Fruit fly (Drosophila melanogaster) whole organism, embryonic: ENCODE results near the gene SIDL.
A peak's percentile ranks its signal among the peaks of the same experiment; 100 is the strongest.

Experiments
- ATbp ChIP-seq: fragments of 200-800 bp; sonication (Bioruptor generic); optimal IDR thresholded peaks from 2 replicates; lab custom pipeline; 2017; ENCODE audit warnings: missing biosample characterization, mild to moderate bottlenecking, missing genetic modification characterization, missing genetic modification reagents
- CG10366 ChIP-seq: fragments of 200-800 bp; sonication (Bioruptor generic); IDR thresholded peaks from 2 replicates; pipeline ENCODE4 v1.3.6; 2022; ENCODE audit warnings: missing biosample characterization, missing genetic modification characterization
- CG10431 ChIP-seq: fragments of 200-800 bp; sonication (Bioruptor generic); optimal IDR thresholded peaks from 3 replicates; lab custom pipeline; 2018; ENCODE audit warnings: missing biosample characterization, mild to moderate bottlenecking, missing genetic modification characterization
- CG10959 ChIP-seq: fragments of 200-800 bp; sonication (Bioruptor generic); IDR thresholded peaks from 2 replicates; pipeline ENCODE4 v1.3.6; 2022; ENCODE audit warnings: missing biosample characterization, missing genetic modification characterization
- CG11560 ChIP-seq: fragments of 200-800 bp; sonication (Bioruptor generic); IDR thresholded peaks from 3 replicates; pipeline ENCODE4 v1.3.6; 2022; ENCODE audit warnings: missing biosample characterization, missing genetic modification characterization
- CG13424 ChIP-seq: fragments of 200-800 bp; sonication (Bioruptor generic); optimal IDR thresholded peaks from 2 replicates; lab custom pipeline; 2019; ENCODE audit warnings: missing biosample characterization, mild to moderate bottlenecking, missing genetic modification characterization, moderate library complexity
- CG13775 ChIP-seq: fragments of 200-800 bp; sonication (Bioruptor generic); optimal IDR thresholded peaks from 3 replicates; lab custom pipeline; 2017; ENCODE audit warnings: missing biosample characterization, mild to moderate bottlenecking, missing genetic modification characterization
- CG14441 ChIP-seq: fragments of 200-800 bp; sonication (Bioruptor generic); IDR thresholded peaks from 2 replicates; pipeline ENCODE4 v1.3.6; 2022; ENCODE audit warnings: missing biosample characterization, missing genetic modification characterization
- CG17359 ChIP-seq: fragments of 200-800 bp; sonication (Bioruptor generic); optimal IDR thresholded peaks from 3 replicates; lab custom pipeline; 2018; ENCODE audit warnings: missing biosample characterization, mild to moderate bottlenecking, missing genetic modification characterization, moderate library complexity
- CG17802 ChIP-seq: fragments of 200-800 bp; sonication (Bioruptor generic); optimal IDR thresholded peaks from 2 replicates; lab custom pipeline; 2018; ENCODE audit warnings: missing biosample characterization, mild to moderate bottlenecking, missing genetic modification characterization, moderate library complexity
- CG18262 ChIP-seq: fragments of 200-800 bp; optimal IDR thresholded peaks from 3 replicates; lab custom pipeline; 2019; ENCODE audit warnings: missing biosample characterization, mild to moderate bottlenecking, missing genetic modification characterization, moderate library complexity
- CG31365 ChIP-seq: fragments of 200-800 bp; sonication (Bioruptor generic); optimal IDR thresholded peaks from 2 replicates; lab custom pipeline; 2018; ENCODE audit warnings: missing biosample characterization, mild to moderate bottlenecking, missing genetic modification characterization
- CG32767 ChIP-seq: fragments of 200-800 bp; sonication (Bioruptor generic); IDR thresholded peaks from 2 replicates; pipeline ENCODE4 v1.3.6; 2022; ENCODE audit warnings: missing biosample characterization, missing genetic modification characterization
- CG43689 ChIP-seq: fragments of 200-800 bp; sonication (Bioruptor generic); IDR thresholded peaks from 2 replicates; pipeline ENCODE4 v1.3.6; 2022; ENCODE audit warnings: missing biosample characterization, missing genetic modification characterization
- CG6683 ChIP-seq: fragments of 200-800 bp; sonication (Bioruptor generic); optimal IDR thresholded peaks from 2 replicates; lab custom pipeline; 2017; ENCODE audit warnings: missing biosample characterization, mild to moderate bottlenecking, missing genetic modification characterization, missing genetic modification reagents
- CG7556 ChIP-seq: fragments of 200-800 bp; sonication (Bioruptor generic); optimal IDR thresholded peaks from 2 replicates; lab custom pipeline; 2017; ENCODE audit warnings: missing biosample characterization, mild to moderate bottlenecking, missing genetic modification characterization
- CG8944 ChIP-seq: fragments of 200-800 bp; sonication (Bioruptor generic); optimal IDR thresholded peaks from 3 replicates; lab custom pipeline; 2016; ENCODE audit warnings: missing biosample characterization, missing genetic modification characterization
- CG9215 ChIP-seq: fragments of 200-800 bp; sonication (Bioruptor generic); IDR thresholded peaks from 2 replicates; pipeline ENCODE4 v1.3.6; 2022; ENCODE audit warnings: missing biosample characterization, missing genetic modification characterization
- CG9727 ChIP-seq: fragments of 200-800 bp; sonication (Bioruptor generic); optimal IDR thresholded peaks from 3 replicates; lab custom pipeline; 2017; ENCODE audit warnings: missing biosample characterization, mild to moderate bottlenecking, missing genetic modification characterization
- Deaf1 ChIP-seq: fragments of 200-800 bp; optimal IDR thresholded peaks from 3 replicates; lab custom pipeline; 2019; ENCODE audit warnings: missing biosample characterization, mild to moderate bottlenecking, missing genetic modification characterization, moderate library complexity
- E2f1 ChIP-seq: fragments of 200-800 bp; sonication (Bioruptor generic); IDR thresholded peaks from 2 replicates; pipeline ENCODE4 v1.3.6; 2022; ENCODE audit warnings: missing biosample characterization, missing genetic modification characterization
- HLH4C ChIP-seq: fragments of 200-800 bp; sonication (Bioruptor generic); IDR thresholded peaks from 3 replicates; pipeline ENCODE4 v1.3.6; 2022; ENCODE audit warnings: missing biosample characterization, missing genetic modification characterization; ENCODE audit not compliant: partially characterized antibody
- Hey ChIP-seq: fragments of 200-800 bp; sonication (Bioruptor generic); optimal IDR thresholded peaks from 3 replicates; lab custom pipeline; 2018; ENCODE audit warnings: missing biosample characterization, mild to moderate bottlenecking, missing genetic modification characterization
- Jarid2 ChIP-seq: fragments of 200-800 bp; sonication (Bioruptor generic); optimal IDR thresholded peaks from 3 replicates; lab custom pipeline; 2017; ENCODE audit warnings: mild to moderate bottlenecking, missing biosample characterization, missing genetic modification reagents, missing genetic modification characterization
- Lhr ChIP-seq: fragments of 200-800 bp; sonication (Bioruptor generic); optimal IDR thresholded peaks from 3 replicates; lab custom pipeline; 2017; ENCODE audit warnings: mild to moderate bottlenecking, missing biosample characterization, missing genetic modification reagents, missing genetic modification characterization
- Med ChIP-seq: fragments of 200-800 bp; sonication (Bioruptor generic); peaks from one replicate; lab custom pipeline; 2016; ENCODE audit warnings: missing biosample characterization, missing genetic modification characterization, mild to moderate bottlenecking, inconsistent platforms, moderate library complexity
- Meics ChIP-seq: fragments of 200-800 bp; sonication (Bioruptor generic); optimal IDR thresholded peaks from 2 replicates; lab custom pipeline; 2017; ENCODE audit warnings: missing biosample characterization, mild to moderate bottlenecking, missing genetic modification characterization
- NFAT ChIP-seq: fragments of 200-800 bp; sonication (Bioruptor generic); IDR thresholded peaks from 2 replicates; pipeline ENCODE4 v1.3.6; 2022; ENCODE audit warnings: missing biosample characterization, missing genetic modification characterization
- NfI ChIP-seq: fragments of 200-800 bp; sonication (Bioruptor generic); optimal IDR thresholded peaks from 3 replicates; lab custom pipeline; 2018; ENCODE audit warnings: missing biosample characterization, mild to moderate bottlenecking, missing genetic modification characterization, moderate library complexity
- Rfx ChIP-seq: fragments of 200-800 bp; sonication (Bioruptor generic); IDR thresholded peaks from 2 replicates; pipeline ENCODE4 v1.3.6; 2022; ENCODE audit warnings: missing biosample characterization, missing genetic modification characterization
- Taf1 ChIP-seq: fragments of 200-800 bp; sonication (Bioruptor generic); IDR thresholded peaks from 2 replicates; pipeline ENCODE4 v1.3.6; 2022; ENCODE audit warnings: missing biosample characterization, missing genetic modification characterization
- Tbp ChIP-seq: fragments of >200 bp; optimal IDR thresholded peaks from 2 replicates; lab custom pipeline; 2018; ENCODE audit warnings: missing biosample characterization, missing genetic modification characterization
- ab ChIP-seq: fragments of 200-800 bp; sonication (Bioruptor generic); optimal IDR thresholded peaks from 2 replicates; lab custom pipeline; 2016; ENCODE audit warnings: missing biosample characterization, missing genetic modification characterization
- bsh ChIP-seq, 2 experiments: fragments of 200-800 bp; sonication (Bioruptor generic); optimal IDR thresholded peaks; 2 replicates each; lab custom pipeline; 2017 to 2018; ENCODE audit warnings: mild to moderate bottlenecking in 2 of 2, missing biosample characterization in 2 of 2, missing genetic modification characterization in 2 of 2, moderate library complexity in 1 of 2
- cas ChIP-seq: fragments of 200-800 bp; sonication (Bioruptor generic); IDR thresholded peaks from 2 replicates; pipeline ENCODE4 v1.3.6; 2022; ENCODE audit warnings: missing biosample characterization, missing genetic modification characterization
- dmrt99B ChIP-seq: fragments of 200-800 bp; sonication (Bioruptor generic); optimal IDR thresholded peaks from 2 replicates; lab custom pipeline; 2018; ENCODE audit warnings: missing biosample characterization, mild to moderate bottlenecking, missing genetic modification characterization, moderate library complexity
- fd96Cb ChIP-seq: fragments of 200-800 bp; sonication (Bioruptor generic); optimal IDR thresholded peaks from 2 replicates; lab custom pipeline; 2018; ENCODE audit warnings: missing biosample characterization, mild to moderate bottlenecking, missing genetic modification characterization, moderate library complexity
- lab ChIP-seq: fragments of 200-800 bp; sonication (Bioruptor generic); optimal IDR thresholded peaks from 3 replicates; lab custom pipeline; 2017; ENCODE audit warnings: missing biosample characterization, missing genetic modification characterization, mild to moderate bottlenecking, moderate library complexity, missing genetic modification reagents
- lilli ChIP-seq: fragments of 200-800 bp; sonication (Bioruptor generic); optimal IDR thresholded peaks from 3 replicates; lab custom pipeline; 2016; ENCODE audit warnings: missing biosample characterization, missing genetic modification characterization
- mirr ChIP-seq: fragments of 200-800 bp; sonication (Bioruptor generic); optimal IDR thresholded peaks from 3 replicates; lab custom pipeline; 2018; ENCODE audit warnings: missing biosample characterization, mild to moderate bottlenecking, missing genetic modification characterization
- odd ChIP-seq: fragments of 200-800 bp; sonication (Bioruptor generic); optimal IDR thresholded peaks from 2 replicates; lab custom pipeline; 2017; ENCODE audit warnings: missing biosample characterization, mild to moderate bottlenecking, missing genetic modification characterization
- run ChIP-seq: fragments of 200-800 bp; sonication (Bioruptor generic); optimal IDR thresholded peaks from 3 replicates; lab custom pipeline; 2018; ENCODE audit warnings: missing biosample characterization, mild to moderate bottlenecking, missing genetic modification characterization
- scrt ChIP-seq: fragments of 200-800 bp; sonication (Bioruptor generic); optimal IDR thresholded peaks from 2 replicates; lab custom pipeline; 2018; ENCODE audit warnings: missing biosample characterization, mild to moderate bottlenecking, missing genetic modification characterization, moderate library complexity
- seq ChIP-seq: fragments of 200-800 bp; sonication (Bioruptor generic); IDR thresholded peaks from 2 replicates; pipeline ENCODE4 v1.3.6; 2022; ENCODE audit warnings: missing biosample characterization, missing genetic modification characterization
- toy ChIP-seq: fragments of 200-800 bp; sonication (Bioruptor generic); IDR thresholded peaks from 2 replicates; pipeline ENCODE4 v1.3.6; 2022; ENCODE audit warnings: missing biosample characterization, missing genetic modification characterization
- vnd ChIP-seq: fragments of 200-800 bp; sonication (Bioruptor generic); IDR thresholded peaks from 3 replicates; pipeline ENCODE4 v1.3.6; 2022; ENCODE audit warnings: missing biosample characterization, missing genetic modification characterization; ENCODE audit not compliant: partially characterized antibody
- vvl ChIP-seq: fragments of 200-800 bp; sonication (Bioruptor generic); IDR thresholded peaks from 2 replicates; pipeline ENCODE4 v1.3.6; 2022; ENCODE audit warnings: missing biosample characterization, missing genetic modification characterization
- zfh1 ChIP-seq: fragments of 200-800 bp; sonication (Bioruptor generic); IDR thresholded peaks from 3 replicates; pipeline ENCODE4 v1.3.6; 2022; ENCODE audit warnings: missing biosample characterization, missing genetic modification characterization

SIDL gene

dm6 chr3R:15196134-15197034, 22.3 kb downstream of the SIDL start, which contains the start of the genes Kpc1 and CG42542 (continued):
- TF ChIP-seq Deaf1 (tag; lab: Kevin White, UChicago), result no peak
- no peak for TF ChIP-seq toy
- TF ChIP-seq zfh1 (GFP tag; lab: Robert Waterston, UW), result peak; percentile 50
- peak; percentile 54; the same call in 1 of the 2 replicates for TF ChIP-seq CG10959 (GFP tag; lab: Robert Waterston, UW)
- TF ChIP-seq CG9215 (GFP tag; lab: Robert Waterston, UW), result peak; percentile 65
- peak; percentile 56 for TF ChIP-seq Lhr
- no peak for TF ChIP-seq E2f1 (GFP tag; lab: Robert Waterston, UW)
- peak; percentile 29 for TF ChIP-seq mirr (GFP tag; lab: Kevin White, UChicago)
- no peak for TF ChIP-seq Hey (tag; lab: Kevin White, UChicago)
- no peak for TF ChIP-seq CG18262 (tag; lab: Kevin White, UChicago)
- no peak for TF ChIP-seq CG43689
- TF ChIP-seq CG10366 (GFP tag; lab: Robert Waterston, UW), result peak; percentile 61
- peak; percentile 87 for TF ChIP-seq NFAT
- peak; percentile 59 for TF ChIP-seq CG8944 (GFP tag; lab: Kevin White, UChicago)
- TF ChIP-seq CG17359, result peak; percentile 45
- TF ChIP-seq CG10431 (GFP tag; lab: Kevin White, UChicago), result no peak
- TF ChIP-seq run, result no peak
- peak; percentile 89 for TF ChIP-seq vnd
- peak; percentile 78 for TF ChIP-seq ab (GFP tag; lab: Kevin White, UChicago)
- TF ChIP-seq CG32767 (GFP tag; lab: Robert Waterston, UW), result peak; percentile 62; the same call in 1 of the 2 replicates
- peak; percentile 54; the same call in 1 of the 2 replicates for TF ChIP-seq CG14441 (GFP tag; lab: Robert Waterston, UW)
- peak; percentile 75 for TF ChIP-seq CG7556 (GFP tag; lab: Kevin White, UChicago)
- peak; percentile 95 for TF ChIP-seq Med
- TF ChIP-seq cas, result peak; percentile 16; the same call in 1 of the 2 replicates
- TF ChIP-seq Tbp (GFP tag; lab: Kevin White, UChicago), result no peak
- TF ChIP-seq CG17802 (tag; lab: Kevin White, UChicago), result peak; percentile 35
- peak; percentile 47 for TF ChIP-seq NfI (GFP tag; lab: Kevin White, UChicago)
- peak; percentile 89 for TF ChIP-seq lilli
- peak; percentile 64 for TF ChIP-seq Meics (GFP tag; lab: Kevin White, UChicago)
- no peak for TF ChIP-seq odd
- peak; percentile 44 for TF ChIP-seq ATbp (GFP tag; lab: Kevin White, UChicago)
- peak; percentile 40 for TF ChIP-seq CG6683 (GFP tag; lab: Kevin White, UChicago)
- TF ChIP-seq HLH4C (GFP tag; lab: Robert Waterston, UW), result peak; percentile 86
- TF ChIP-seq CG9727 (GFP tag; lab: Kevin White, UChicago), result peak; percentile 73
- no peak for TF ChIP-seq dmrt99B (tag; lab: Kevin White, UChicago)
- TF ChIP-seq CG13775 (GFP tag; lab: Kevin White, UChicago), result peak; percentile 81
- 0 out of 2 replicates have a peak, but pooled peaks have one; percentile 24 for TF ChIP-seq Taf1 (GFP tag; lab: Robert Waterston, UW)
- TF ChIP-seq lab (GFP tag; lab: Kevin White, UChicago), result peak; percentile 82
- no peak for TF ChIP-seq CG31365 (tag; lab: Kevin White, UChicago)
- peak in 1 of 2 experiments; percentile 60 for TF ChIP-seq bsh (GFP tag; optimal IDR thresholded peaks at IDR 0.05; lab: Kevin White, UChicago)
- TF ChIP-seq vvl (GFP tag; lab: Robert Waterston, UW), result peak; percentile 71
- peak; percentile 86 for TF ChIP-seq Rfx (GFP tag; lab: Robert Waterston, UW)
- TF ChIP-seq CG13424 (tag; lab: Kevin White, UChicago), result peak; percentile 74
- TF ChIP-seq scrt (GFP tag; lab: Kevin White, UChicago), result peak; percentile 35
- TF ChIP-seq CG11560 (tag; lab: Robert Waterston, UW), result no peak
- TF ChIP-seq fd96Cb (tag; lab: Kevin White, UChicago), result peak; percentile 30
- TF ChIP-seq Jarid2 (GFP tag; lab: Kevin White, UChicago), result no peak
- TF ChIP-seq seq (GFP tag; lab: Robert Waterston, UW), result no peak
